Fruit fly (Drosophila melanogaster) whole organism, embryonic: ENCODE data around the gene Usp30.

Experiments used
- CG11093 ChIP-seq: fragments of 200-800 bp; sonication (Bioruptor generic); IDR thresholded peaks from 3 replicates; pipeline ENCODE4 v1.3.6; 2022; ENCODE audit warnings: missing biosample characterization, missing genetic modification characterization
- CG11247 ChIP-seq: fragments of 200-800 bp; sonication (Bioruptor generic); IDR thresholded peaks from 2 replicates; pipeline ENCODE4 v1.3.6; 2022; ENCODE audit warnings: missing biosample characterization, missing genetic modification characterization
- CG12155 ChIP-seq: fragments of 200-800 bp; sonication (Bioruptor generic); optimal IDR thresholded peaks from 3 replicates; lab custom pipeline; 2016; ENCODE audit warnings: missing biosample characterization, missing genetic modification characterization
- CG12391 ChIP-seq: fragments of 200-800 bp; sonication (Bioruptor generic); optimal IDR thresholded peaks from 3 replicates; lab custom pipeline; 2018; ENCODE audit warnings: missing biosample characterization, mild to moderate bottlenecking, missing genetic modification characterization, moderate library complexity
- CG13624 ChIP-seq: fragments of 200-800 bp; sonication (Bioruptor generic); optimal IDR thresholded peaks from 2 replicates; lab custom pipeline; 2016; ENCODE audit warnings: missing biosample characterization, missing genetic modification characterization
- CG1647 ChIP-seq: fragments of 200-800 bp; sonication (Bioruptor generic); optimal IDR thresholded peaks from 3 replicates; lab custom pipeline; 2016; ENCODE audit warnings: missing biosample characterization, missing genetic modification characterization
- CG16779 ChIP-seq: fragments of 200-800 bp; sonication (Bioruptor generic); IDR thresholded peaks from 2 replicates; pipeline ENCODE4 v1.3.6; 2022; ENCODE audit warnings: missing biosample characterization, missing genetic modification characterization
- CG17328 ChIP-seq: fragments of 200-800 bp; sonication (Bioruptor generic); IDR thresholded peaks from 2 replicates; pipeline ENCODE4 v1.3.6; 2022; ENCODE audit warnings: missing biosample characterization, missing genetic modification characterization
- CG17568 ChIP-seq: fragments of 200-800 bp; sonication (Bioruptor generic); optimal IDR thresholded peaks from 2 replicates; lab custom pipeline; 2018; ENCODE audit warnings: missing biosample characterization, mild to moderate bottlenecking, missing genetic modification characterization, moderate library complexity
- CG17612 ChIP-seq: fragments of 200-800 bp; sonication (Bioruptor generic); IDR thresholded peaks from 2 replicates; pipeline ENCODE4 v1.3.6; 2022; ENCODE audit warnings: missing biosample characterization, missing genetic modification characterization
- CG32532 ChIP-seq: fragments of 200-800 bp; sonication (Bioruptor generic); IDR thresholded peaks from 2 replicates; pipeline ENCODE4 v1.3.6; 2022; ENCODE audit warnings: missing biosample characterization, missing genetic modification characterization
- CG34376 ChIP-seq: fragments of 200-800 bp; sonication (Bioruptor generic); optimal IDR thresholded peaks from 2 replicates; lab custom pipeline; 2018; ENCODE audit warnings: missing biosample characterization, mild to moderate bottlenecking, missing genetic modification characterization
- CG34422 ChIP-seq: fragments of 200-800 bp; sonication (Bioruptor generic); IDR thresholded peaks from 3 replicates; pipeline ENCODE4 v1.3.6; 2022; ENCODE audit warnings: missing biosample characterization, missing genetic modification characterization
- CG3838 ChIP-seq: fragments of 200-800 bp; sonication (Bioruptor generic); optimal IDR thresholded peaks from 3 replicates; lab custom pipeline; 2016; ENCODE audit warnings: missing biosample characterization, missing genetic modification characterization
- CG4282 ChIP-seq: fragments of 200-800 bp; sonication (Bioruptor generic); optimal IDR thresholded peaks from 2 replicates; lab custom pipeline; 2016; ENCODE audit warnings: missing biosample characterization, missing genetic modification characterization
- CG43689 ChIP-seq: fragments of 200-800 bp; sonication (Bioruptor generic); IDR thresholded peaks from 2 replicates; pipeline ENCODE4 v1.3.6; 2022; ENCODE audit warnings: missing biosample characterization, missing genetic modification characterization
- CG6654 ChIP-seq: fragments of 200-800 bp; sonication (Bioruptor generic); optimal IDR thresholded peaks from 2 replicates; lab custom pipeline; 2017; ENCODE audit warnings: missing biosample characterization, mild to moderate bottlenecking, missing genetic modification characterization
- CG9609 ChIP-seq: fragments of 200-800 bp; sonication (Bioruptor generic); optimal IDR thresholded peaks from 3 replicates; lab custom pipeline; 2016; ENCODE audit warnings: missing biosample characterization, missing genetic modification characterization
- Chrac-16 ChIP-seq: fragments of 200-800 bp; sonication (Bioruptor generic); optimal IDR thresholded peaks from 3 replicates; lab custom pipeline; 2016; ENCODE audit warnings: missing biosample characterization, missing genetic modification characterization
- CrebB ChIP-seq: fragments of 200-800 bp; sonication (Bioruptor generic); optimal IDR thresholded peaks from 3 replicates; lab custom pipeline; 2018; ENCODE audit warnings: missing biosample characterization, mild to moderate bottlenecking, missing genetic modification characterization
- Dbx ChIP-seq: fragments of 200-800 bp; sonication (Bioruptor generic); IDR thresholded peaks from 3 replicates; pipeline ENCODE4 v1.3.6; 2022; ENCODE audit warnings: missing biosample characterization, missing genetic modification characterization
- Dek ChIP-seq: fragments of 200-800 bp; sonication (Bioruptor generic); optimal IDR thresholded peaks from 3 replicates; lab custom pipeline; 2019; ENCODE audit warnings: missing biosample characterization, mild to moderate bottlenecking, missing genetic modification characterization, moderate library complexity
- Dip2 ChIP-seq: fragments of 200-800 bp; sonication (Bioruptor generic); IDR thresholded peaks from 2 replicates; pipeline ENCODE4 v1.3.6; 2022; ENCODE audit warnings: missing biosample characterization, missing genetic modification characterization
- E2f1 ChIP-seq: fragments of 200-800 bp; sonication (Bioruptor generic); IDR thresholded peaks from 2 replicates; pipeline ENCODE4 v1.3.6; 2022; ENCODE audit warnings: missing biosample characterization, missing genetic modification characterization
- Ets97D ChIP-seq: fragments of 200-800 bp; sonication (Bioruptor generic); optimal IDR thresholded peaks from 3 replicates; lab custom pipeline; 2016; ENCODE audit warnings: missing biosample characterization, missing genetic modification characterization
- HLH4C ChIP-seq: fragments of 200-800 bp; sonication (Bioruptor generic); IDR thresholded peaks from 3 replicates; pipeline ENCODE4 v1.3.6; 2022; ENCODE audit warnings: missing biosample characterization, missing genetic modification characterization; ENCODE audit not compliant: partially characterized antibody
- Hmx ChIP-seq: fragments of 200-800 bp; sonication (Bioruptor generic); optimal IDR thresholded peaks from 2 replicates; lab custom pipeline; 2016; ENCODE audit warnings: missing biosample characterization, missing genetic modification characterization
- Hr51 ChIP-seq, 2 experiments: fragments of 200-800 bp; sonication (Bioruptor generic); optimal IDR thresholded peaks; 2 replicates in 1 of 2; 3 replicates in 1 of 2; lab custom pipeline; 2016 to 2018; ENCODE audit warnings: missing biosample characterization in 2 of 2, missing genetic modification characterization in 2 of 2, mild to moderate bottlenecking in 1 of 2, moderate library complexity in 1 of 2
- Lhr ChIP-seq: fragments of 200-800 bp; sonication (Bioruptor generic); optimal IDR thresholded peaks from 3 replicates; lab custom pipeline; 2017; ENCODE audit warnings: mild to moderate bottlenecking, missing biosample characterization, missing genetic modification reagents, missing genetic modification characterization
- Mad ChIP-seq: fragments of 200-800 bp; sonication (Bioruptor generic); optimal IDR thresholded peaks from 2 replicates; lab custom pipeline; 2016; ENCODE audit warnings: missing biosample characterization, missing genetic modification characterization
- Neu2 ChIP-seq: fragments of 200-800 bp; sonication (Bioruptor generic); optimal IDR thresholded peaks from 3 replicates; lab custom pipeline; 2016; ENCODE audit warnings: missing biosample characterization, missing genetic modification characterization, borderline replicate concordance
- Oli ChIP-seq: fragments of 200-800 bp; sonication (Bioruptor generic); optimal IDR thresholded peaks from 2 replicates; lab custom pipeline; 2018; ENCODE audit warnings: missing biosample characterization, mild to moderate bottlenecking, missing genetic modification characterization, moderate library complexity
- Poxn ChIP-seq: fragments of 200-800 bp; sonication (Bioruptor generic); IDR thresholded peaks from 2 replicates; pipeline ENCODE4 v1.3.6; 2022; ENCODE audit warnings: missing biosample characterization, missing genetic modification characterization
- Sin3A ChIP-seq: fragments of >200 bp; optimal IDR thresholded peaks from 2 replicates; lab custom pipeline; 2018
- Sox102F ChIP-seq: fragments of 200-800 bp; sonication (Bioruptor generic); optimal IDR thresholded peaks from 2 replicates; lab custom pipeline; 2018; ENCODE audit warnings: missing biosample characterization, mild to moderate bottlenecking, missing genetic modification characterization, moderate library complexity
- Sry-β ChIP-seq: fragments of 200-800 bp; sonication (Bioruptor generic); optimal IDR thresholded peaks from 2 replicates; lab custom pipeline; 2018; ENCODE audit warnings: missing biosample characterization, mild to moderate bottlenecking, missing genetic modification characterization, moderate library complexity
- chinmo ChIP-seq: fragments of 200-800 bp; sonication (Bioruptor generic); IDR thresholded peaks from 4 replicates; pipeline ENCODE4 v1.3.6; 2022; ENCODE audit warnings: missing biosample characterization, missing genetic modification characterization; ENCODE audit not compliant: partially characterized antibody
- crp ChIP-seq, 2 experiments: fragments of 200-800 bp; sonication (Bioruptor generic); optimal IDR thresholded peaks; 2 replicates in 1 of 2; 3 replicates in 1 of 2; lab custom pipeline; 2017; ENCODE audit warnings: missing biosample characterization in 2 of 2, missing genetic modification characterization in 2 of 2, mild to moderate bottlenecking in 1 of 2, moderate library complexity in 1 of 2
- disco-r ChIP-seq: fragments of 200-800 bp; sonication (Bioruptor generic); optimal IDR thresholded peaks from 2 replicates; lab custom pipeline; 2016; ENCODE audit warnings: missing biosample characterization, missing genetic modification characterization
- dysf ChIP-seq: fragments of 200-800 bp; sonication (Bioruptor generic); IDR thresholded peaks from 3 replicates; pipeline ENCODE4 v1.3.6; 2022; ENCODE audit warnings: missing biosample characterization, missing genetic modification characterization
- fd96Cb ChIP-seq: fragments of 200-800 bp; sonication (Bioruptor generic); optimal IDR thresholded peaks from 2 replicates; lab custom pipeline; 2018; ENCODE audit warnings: missing biosample characterization, mild to moderate bottlenecking, missing genetic modification characterization, moderate library complexity
- gcm ChIP-seq: fragments of 200-800 bp; sonication (Bioruptor generic); optimal IDR thresholded peaks from 2 replicates; lab custom pipeline; 2019; ENCODE audit warnings: missing biosample characterization, mild to moderate bottlenecking, missing genetic modification characterization, moderate library complexity
- grau ChIP-seq: fragments of 200-800 bp; optimal IDR thresholded peaks from 3 replicates; lab custom pipeline; 2019; ENCODE audit warnings: missing biosample characterization, mild to moderate bottlenecking, missing genetic modification characterization, moderate library complexity
- gro ChIP-seq: fragments of 200-800 bp; sonication (Bioruptor generic); optimal IDR thresholded peaks from 2 replicates; lab custom pipeline; 2016; ENCODE audit warnings: missing biosample characterization, missing genetic modification characterization
- gsb-n ChIP-seq: fragments of 200-800 bp; sonication (Bioruptor generic); optimal IDR thresholded peaks from 3 replicates; lab custom pipeline; 2018; ENCODE audit warnings: missing biosample characterization, mild to moderate bottlenecking, missing genetic modification characterization
- jing ChIP-seq: fragments of 200-800 bp; sonication (Bioruptor generic); optimal IDR thresholded peaks from 2 replicates; lab custom pipeline; 2018; ENCODE audit warnings: missing biosample characterization, mild to moderate bottlenecking, missing genetic modification characterization
- klu ChIP-seq: fragments of 200-800 bp; sonication (Bioruptor generic); IDR thresholded peaks from 2 replicates; pipeline ENCODE4 v1.3.6; 2022; ENCODE audit warnings: missing biosample characterization, missing genetic modification characterization
- luna ChIP-seq: fragments of 200-800 bp; sonication (Bioruptor generic); optimal IDR thresholded peaks from 2 replicates; lab custom pipeline; 2016; ENCODE audit warnings: missing biosample characterization, missing genetic modification characterization
- mam ChIP-seq: fragments of 200-800 bp; sonication (Bioruptor generic); optimal IDR thresholded peaks from 3 replicates; lab custom pipeline; 2016; ENCODE audit warnings: missing biosample characterization, missing genetic modification characterization
- ssp ChIP-seq: fragments of 200-800 bp; sonication (Bioruptor generic); IDR thresholded peaks from 2 replicates; pipeline ENCODE4 v1.3.6; 2022; ENCODE audit warnings: missing biosample characterization, missing genetic modification characterization
- zfh1 ChIP-seq: fragments of 200-800 bp; sonication (Bioruptor generic); IDR thresholded peaks from 3 replicates; pipeline ENCODE4 v1.3.6; 2022; ENCODE audit warnings: missing biosample characterization, missing genetic modification characterization

Usp30 gene

DNA sequence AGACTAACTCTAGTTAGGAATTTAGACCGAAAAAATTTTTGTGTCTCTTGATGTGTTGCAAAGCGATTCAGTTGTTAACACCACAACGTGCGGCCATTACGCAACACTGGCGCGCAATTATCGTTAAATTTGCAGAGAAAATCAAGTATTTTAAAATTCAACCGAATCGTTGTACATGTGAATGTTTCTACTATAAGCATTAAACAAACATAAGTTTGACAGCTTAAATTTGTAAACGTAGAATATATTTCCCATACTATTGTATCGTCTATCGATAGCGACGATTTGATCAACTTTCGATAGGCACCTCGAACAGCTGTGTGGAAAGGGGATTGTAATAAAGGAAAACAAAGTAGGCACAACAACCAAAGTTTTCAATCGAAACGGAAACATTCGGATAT is at the start of gene Usp30, which contains the start of gene CG16721 (continued):
- TF ChIP-seq HLH4C (GFP tag; lab: Robert Waterston, UW) (peak; percentile 77), Sox102F (GFP tag; lab: Kevin White, UChicago) (no peak), CG1647 (peak; percentile 33), Ets97D (peak; percentile 74), dysf (GFP tag; lab: Robert Waterston, UW) (0 out of 3 replicates have a peak, but pooled peaks have one; percentile 20), chinmo (GFP tag; lab: Robert Waterston, UW) (0 out of 4 replicates have a peak, but pooled peaks have one; percentile 31), CG4282 (GFP tag; lab: Kevin White, UChicago) (peak; percentile 56), CG9609 (GFP tag; lab: Kevin White, UChicago) (peak; percentile 57), CG34376 (GFP tag; lab: Kevin White, UChicago) (peak; percentile 46), disco-r (GFP tag; lab: Kevin White, UChicago) (no peak), Poxn (GFP tag; lab: Robert Waterston, UW) (no peak), CG17328 (GFP tag; lab: Robert Waterston, UW) (peak; percentile 24; the same call in 1 of the 2 replicates), Dip2 (GFP tag; lab: Robert Waterston, UW) (no peak), CG11093 (no peak), Sry-β (no peak), CG11247 (GFP tag; lab: Robert Waterston, UW) (peak; percentile 40; the same call in 1 of the 2 replicates), Dek (no peak), Lhr (GFP tag; lab: Kevin White, UChicago) (no peak), ssp (GFP tag; lab: Robert Waterston, UW) (no peak), CG3838 (GFP tag; lab: Kevin White, UChicago) (no peak), Dbx (peak; percentile 51; the same call in 2 of the 3 replicates), grau (tag; lab: Kevin White, UChicago) (peak; percentile 50), Neu2 (GFP tag; lab: Kevin White, UChicago) (no peak), CrebB (tag; lab: Kevin White, UChicago) (peak; percentile 41), CG43689 (no peak), CG16779 (no peak), jing (GFP tag; lab: Kevin White, UChicago) (no peak), CG12391 (peak; percentile 39), Sin3A (lab: Kevin White, UChicago) (peak; percentile 60), CG17612 (GFP tag; lab: Robert Waterston, UW) (no peak), gsb-n (tag; lab: Kevin White, UChicago) (no peak), fd96Cb (tag; lab: Kevin White, UChicago) (no peak), Chrac-16 (GFP tag; lab: Kevin White, UChicago) (peak; percentile 21), gro (peak; percentile 25), Oli (no peak), Hr51 (GFP tag; optimal IDR thresholded peaks at IDR 0.05; lab: Kevin White, UChicago) (peak in 1 of 2 experiments; percentile 7), crp (GFP tag; optimal IDR thresholded peaks at IDR 0.05; lab: Kevin White, UChicago) (peak; percentile 42 to 88), gcm (GFP tag; lab: Kevin White, UChicago) (peak; percentile 9), luna (peak; percentile 2), CG17568 (no peak), zfh1 (peak; percentile 28; the same call in 1 of the 3 replicates), klu (GFP tag; lab: Robert Waterston, UW) (no peak), CG32532 (0 out of 2 replicates have a peak, but pooled peaks have one; percentile 28), CG13624 (GFP tag; lab: Kevin White, UChicago) (peak; percentile 28), mam (GFP tag; lab: Kevin White, UChicago) (peak; percentile 72), E2f1 (no peak), Hmx (GFP tag; lab: Kevin White, UChicago) (no peak), CG6654 (GFP tag; lab: Kevin White, UChicago) (no peak), CG34422 (GFP tag; lab: Robert Waterston, UW) (no peak), Mad (GFP tag; lab: Kevin White, UChicago) (peak; percentile 7), CG12155 (GFP tag; lab: Kevin White, UChicago) (peak; percentile 41)
